Fruit fly (Drosophila melanogaster): ENCODE results near the gene mRpL17.
A peak's percentile ranks its signal among the peaks of the same experiment; 100 is the strongest.

The mRpL17 gene

dm6 chr3L:263500-264377, 840 bp upstream of the mRpL17 start:
- no peak for TF ChIP-seq CG8301 (tag; optimal IDR thresholded peaks at IDR 0.05)
- no peak for TF ChIP-seq D1 (tag; optimal IDR thresholded peaks at IDR 0.05)
- TF ChIP-seq fd96Ca (GFP tag; IDR thresholded peaks at IDR 0.05), result 0 out of 3 replicates have a peak, but pooled peaks have one; percentile 33
- TF ChIP-seq CG34367 (tag; optimal IDR thresholded peaks at IDR 0.05), result no peak
- TF ChIP-seq CG15710 (tag; optimal IDR thresholded peaks at IDR 0.05), result no peak

DNA sequence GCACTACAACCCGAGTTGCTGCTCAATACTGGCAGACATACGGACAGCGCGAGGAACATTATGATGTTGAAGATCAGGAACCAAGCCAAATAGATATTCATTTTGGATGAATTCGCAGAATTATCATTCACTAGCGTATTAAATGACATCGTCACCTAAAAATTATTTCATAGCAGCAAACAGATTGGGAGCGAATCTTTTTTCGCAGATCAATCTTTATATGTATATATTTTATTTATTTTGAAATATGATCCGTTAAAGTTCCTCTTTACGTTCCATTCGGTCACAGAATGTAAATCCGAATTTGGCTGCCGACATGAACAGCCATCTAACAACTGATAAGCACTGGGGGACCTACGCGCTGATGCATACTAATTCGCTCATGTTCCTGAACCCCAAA, 1.2 kb downstream of the mRpL17 start, which contains the start of gene CG34263:
CG34263 (minus strand) TSS at position 101 of the 400 bp plus-strand sequence.
- no peak for TF ChIP-seq gl (tag; optimal IDR thresholded peaks at IDR 0.05)
- no peak for TF ChIP-seq CG8159 (tag; optimal IDR thresholded peaks at IDR 0.05)
- no peak for TF ChIP-seq Pif1A (GFP tag; optimal IDR thresholded peaks at IDR 0.05)

DNA sequence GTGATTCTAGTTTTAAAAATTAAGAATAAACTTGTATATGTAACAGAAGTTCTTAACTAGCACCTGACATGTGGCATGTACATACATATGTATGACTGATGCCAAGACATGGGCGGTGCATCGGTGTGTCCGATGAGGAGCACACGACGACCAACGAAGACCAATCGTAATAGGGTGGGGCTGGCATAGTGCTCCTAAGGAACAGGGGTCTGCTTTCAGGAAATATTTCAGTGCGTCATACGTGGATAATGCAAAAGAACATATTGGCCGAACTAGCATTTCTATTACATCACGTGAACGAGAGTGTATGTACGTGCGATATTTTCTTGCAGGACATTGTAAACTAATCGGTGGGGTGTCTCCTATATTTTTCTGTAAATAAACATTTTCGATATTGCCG, 2.5 kb downstream of the mRpL17 start, which contains the start of gene miple1:
miple1 (plus strand) TSS at position 217 of the 400 bp plus-strand sequence.
- no peak for TF ChIP-seq gl (tag; optimal IDR thresholded peaks at IDR 0.05)
- TF ChIP-seq CG4496 (GFP tag; IDR thresholded peaks at IDR 0.05), result 0 out of 3 replicates have a peak, but pooled peaks have one; percentile 18

DNA sequence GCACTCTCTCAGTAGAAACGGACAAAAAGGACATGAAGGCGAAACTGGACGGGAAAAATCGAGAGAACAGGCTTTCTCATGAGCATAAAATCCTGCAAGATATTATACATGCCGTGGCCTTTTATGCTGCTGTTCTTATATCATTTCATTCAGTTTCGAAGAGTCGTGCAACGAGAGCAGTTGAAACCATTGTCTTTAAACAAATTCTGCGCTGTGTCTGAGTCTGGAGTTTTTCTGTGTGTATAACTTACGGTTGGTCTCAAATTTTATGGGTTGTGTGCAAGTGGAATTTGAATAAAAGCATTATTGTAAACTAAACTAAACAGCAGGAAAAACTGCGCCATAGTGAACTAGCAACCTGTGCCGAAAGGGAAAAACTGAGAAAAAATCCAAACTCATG, 3.0 kb downstream of the mRpL17 start:
- TF ChIP-seq CG8159 (tag; optimal IDR thresholded peaks at IDR 0.05) (no peak), fd96Ca (GFP tag; IDR thresholded peaks at IDR 0.05) (no peak), Pif1B (GFP tag; optimal IDR thresholded peaks at IDR 0.05) (no peak), EcR (GFP tag; optimal IDR thresholded peaks at IDR 0.05) (no peak), CG8301 (tag; optimal IDR thresholded peaks at IDR 0.05) (no peak), CG9948 (tag; optimal IDR thresholded peaks at IDR 0.05) (no peak), CG15710 (tag; optimal IDR thresholded peaks at IDR 0.05) (no peak), CG34367 (tag; optimal IDR thresholded peaks at IDR 0.05) (no peak), gl (tag; optimal IDR thresholded peaks at IDR 0.05) (no peak), Ets98B (GFP tag; IDR thresholded peaks at IDR 0.05) (no peak), D1 (tag; optimal IDR thresholded peaks at IDR 0.05) (no peak), CG14655 (GFP tag; optimal IDR thresholded peaks at IDR 0.05) (no peak), CG17806 (tag; optimal IDR thresholded peaks at IDR 0.05) (no peak), Pif1A (GFP tag; optimal IDR thresholded peaks at IDR 0.05) (no peak), CG4496 (GFP tag; IDR thresholded peaks at IDR 0.05) (no peak), rn (GFP tag; IDR thresholded peaks at IDR 0.05) (no peak)

dm6 chr3L:270760-271500, 6.4 kb downstream of the mRpL17 start, which contains the start of gene miple2:
TSS of gene miple2 (plus strand) at chr3L:271200.
- TF ChIP-seq CG4496 (GFP tag; IDR thresholded peaks at IDR 0.05) (peak; percentile 46; the same call in 2 of the 3 replicates), CG9948 (tag; optimal IDR thresholded peaks at IDR 0.05) (peak; percentile 79), fd96Ca (GFP tag; IDR thresholded peaks at IDR 0.05) (peak; percentile 45; the same call in 1 of the 3 replicates), rn (GFP tag; IDR thresholded peaks at IDR 0.05) (no peak), CG10348 (GFP tag; IDR thresholded peaks at IDR 0.05) (no peak), gl (tag; optimal IDR thresholded peaks at IDR 0.05) (peak; percentile 53), CG14655 (GFP tag; optimal IDR thresholded peaks at IDR 0.05) (peak; percentile 81), CG32121 (GFP tag; IDR thresholded peaks at IDR 0.05) (peak; percentile 23; the same call in 1 of the 2 replicates), Pif1A (GFP tag; optimal IDR thresholded peaks at IDR 0.05) (peak; percentile 66), CG12605 (GFP tag; IDR thresholded peaks at IDR 0.05) (peak; percentile 65; the same call in 1 of the 2 replicates), CG34367 (tag; optimal IDR thresholded peaks at IDR 0.05) (peak; percentile 67), D1 (tag; optimal IDR thresholded peaks at IDR 0.05) (peak; percentile 59), Ets98B (GFP tag; IDR thresholded peaks at IDR 0.05) (no peak; the same call in 1 of the 2 replicates), CG17806 (tag; optimal IDR thresholded peaks at IDR 0.05) (peak; percentile 61), CG15710 (tag; optimal IDR thresholded peaks at IDR 0.05) (peak; percentile 49), CG8159 (tag; optimal IDR thresholded peaks at IDR 0.05) (peak; percentile 77), Snoo (tag; optimal IDR thresholded peaks at IDR 0.05) (peak; percentile 39), CG8301 (tag; optimal IDR thresholded peaks at IDR 0.05) (peak; percentile 67), CG13204 (GFP tag; optimal IDR thresholded peaks at IDR 0.05) (peak; percentile 21), EcR (GFP tag; optimal IDR thresholded peaks at IDR 0.05) (no peak), Pif1B (GFP tag; optimal IDR thresholded peaks at IDR 0.05) (peak; percentile 49)
